Worm (Caenorhabditis elegans): ENCODE results near the gene klc-1.

DNA sequence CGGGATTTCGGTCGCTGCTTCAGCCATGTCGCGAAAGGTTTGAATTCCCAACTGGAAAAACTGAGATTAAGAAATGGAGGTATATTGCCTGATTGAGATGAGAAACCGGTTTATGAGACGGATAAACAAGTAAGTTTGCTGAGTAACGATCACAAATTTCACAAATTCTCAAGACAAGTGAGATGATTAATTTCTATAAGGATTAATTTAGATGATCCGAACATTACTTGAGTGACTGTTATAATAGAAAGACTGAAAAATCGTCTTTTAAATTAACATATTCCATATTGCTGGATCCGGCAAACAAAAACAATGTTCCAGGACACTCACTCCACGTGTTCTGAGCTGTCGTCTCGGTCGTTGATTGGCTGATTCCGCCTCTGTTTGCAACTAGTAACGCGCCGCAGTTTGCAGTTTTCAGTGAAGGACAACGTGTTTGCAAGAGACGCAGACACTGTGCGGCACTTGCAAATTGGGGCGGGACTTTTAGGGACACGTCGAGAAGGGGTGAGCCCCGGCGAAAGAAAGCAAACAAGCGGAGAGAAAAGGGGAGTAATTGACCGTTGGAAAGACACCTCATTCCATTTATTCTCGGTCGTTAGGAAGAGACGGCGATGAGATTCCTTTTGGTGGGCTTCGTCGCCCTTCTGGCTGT lies 35.4 kb downstream of the klc-1 start, which contains the start of the genes imp-2 and enpl-1:
- TF ChIP-seq flt-1 (GFP tag; IDR thresholded peaks at IDR 0.05) (peak; percentile 72; the same call in 1 of the 2 replicates), cog-1 (tag; optimal IDR thresholded peaks at IDR 0.05) (peak; percentile 90), klf-2 (GFP tag; conservative IDR thresholded peaks at IDR 0.05) (0 out of 2 replicates have a peak, but pooled peaks have one; percentile 26), med-1 (GFP tag; optimal IDR thresholded peaks at IDR 0.05; ENCODE audit: insufficient read depth) (no peak), ztf-29 (GFP tag; IDR thresholded peaks at IDR 0.05) (peak; percentile 34; the same call in 1 of the 2 replicates)

All from whole organism, midembryonic.